Worm (Caenorhabditis elegans) whole organism, late embryonic: ENCODE results near the gene C23G10.7.

Source experiments
- C08G9.2 ChIP-seq: sonication (generic microtip); optimal IDR thresholded peaks from 2 replicates; lab custom pipeline; 2016; ENCODE audit warnings: mild to moderate bottlenecking, missing genetic modification characterization, moderate library complexity, missing compliant biosample characterization
- F13H6.1 ChIP-seq: sonication (generic microtip); optimal IDR thresholded peaks from 2 replicates; lab custom pipeline; 2016; ENCODE audit warnings: missing genetic modification characterization, missing compliant biosample characterization
- K02D7.2 ChIP-seq: sonication (generic microtip); optimal IDR thresholded peaks from 2 replicates; lab custom pipeline; 2017; ENCODE audit warnings: mild to moderate bottlenecking, missing genetic modification characterization, missing compliant biosample characterization
- K09A11.1 ChIP-seq: sonication (generic microtip); optimal IDR thresholded peaks from 2 replicates; lab custom pipeline; 2017; ENCODE audit warnings: antibody characterized with exemption, mild to moderate bottlenecking, missing genetic modification characterization, missing compliant biosample characterization; ENCODE audit not compliant: insufficient read depth
- Y22D7AL.16 ChIP-seq: sonication (generic microtip); optimal IDR thresholded peaks from 2 replicates; lab custom pipeline; 2016; ENCODE audit warnings: missing genetic modification characterization, missing compliant biosample characterization
- ama-1 ChIP-seq: fragments of 150-350 bp; optimal IDR thresholded peaks from 2 replicates; lab custom pipeline; 2014
- ceh-18 ChIP-seq: sonication (generic microtip); optimal IDR thresholded peaks from 2 replicates; lab custom pipeline; 2016; ENCODE audit warnings: missing genetic modification characterization, missing compliant biosample characterization
- ceh-19 ChIP-seq: fragments of 200-800 bp; sonication (Bioruptor generic); optimal IDR thresholded peaks from 2 replicates; lab custom pipeline; 2018; ENCODE audit warnings: mild to moderate bottlenecking, missing genetic modification characterization, missing compliant biosample characterization
- ceh-2 ChIP-seq: sonication (generic microtip); optimal IDR thresholded peaks from 2 replicates; lab custom pipeline; 2016; ENCODE audit warnings: missing genotype, missing genetic modification characterization, missing compliant biosample characterization
- ceh-24 ChIP-seq: sonication (generic microtip); optimal IDR thresholded peaks from 2 replicates; lab custom pipeline; 2016; ENCODE audit warnings: mild to moderate bottlenecking, missing genetic modification characterization, missing compliant biosample characterization
- ceh-31 ChIP-seq: sonication (generic microtip); optimal IDR thresholded peaks from 2 replicates; lab custom pipeline; 2016; ENCODE audit warnings: missing genetic modification characterization, missing compliant biosample characterization
- ceh-34 ChIP-seq: sonication (generic microtip); optimal IDR thresholded peaks from 2 replicates; lab custom pipeline; 2016; ENCODE audit warnings: mild to moderate bottlenecking, missing genetic modification characterization, missing compliant biosample characterization
- ceh-48 ChIP-seq: sonication (generic microtip); optimal IDR thresholded peaks from 2 replicates; lab custom pipeline; 2016; ENCODE audit warnings: missing genetic modification characterization, inconsistent platforms, missing compliant biosample characterization
- ceh-9 ChIP-seq: sonication (generic microtip); optimal IDR thresholded peaks from 2 replicates; lab custom pipeline; 2016; ENCODE audit warnings: mild to moderate bottlenecking, missing genetic modification characterization, inconsistent platforms, missing compliant biosample characterization
- che-1 ChIP-seq: sonication (generic microtip); optimal IDR thresholded peaks from 2 replicates; lab custom pipeline; 2016; ENCODE audit warnings: mild to moderate bottlenecking, missing genetic modification characterization, missing compliant biosample characterization
- dmd-4 ChIP-seq: sonication (generic microtip); optimal IDR thresholded peaks from 2 replicates; lab custom pipeline; 2016; ENCODE audit warnings: borderline replicate concordance, missing genetic modification characterization, missing compliant biosample characterization
- dve-1 ChIP-seq: sonication (generic microtip); optimal IDR thresholded peaks from 2 replicates; lab custom pipeline; 2017; ENCODE audit warnings: antibody characterized with exemption, mild to moderate bottlenecking, missing genetic modification characterization, missing compliant biosample characterization
- elt-4 ChIP-seq: sonication (generic microtip); optimal IDR thresholded peaks from 2 replicates; lab custom pipeline; 2016; ENCODE audit warnings: missing genetic modification characterization, missing compliant biosample characterization
- ets-4 ChIP-seq: sonication (generic microtip); optimal IDR thresholded peaks from 2 replicates; lab custom pipeline; 2016; ENCODE audit warnings: missing genetic modification characterization, missing compliant biosample characterization
- fkh-10 ChIP-seq: fragments of 150-350 bp; optimal IDR thresholded peaks from 2 replicates; lab custom pipeline; 2014; ENCODE audit warnings: missing biosample characterization, missing genetic modification reagents, missing genetic modification characterization
- hlh-30 ChIP-seq: sonication (generic microtip); optimal IDR thresholded peaks from 2 replicates; lab custom pipeline; 2017; ENCODE audit warnings: antibody characterized with exemption, missing genetic modification characterization, missing compliant biosample characterization; ENCODE audit not compliant: insufficient read depth
- hlh-6 ChIP-seq: sonication (generic microtip); optimal IDR thresholded peaks from 2 replicates; lab custom pipeline; 2016; ENCODE audit warnings: missing genotype, missing genetic modification characterization, missing compliant biosample characterization
- hlh-8 ChIP-seq: sonication (generic microtip); optimal IDR thresholded peaks from 2 replicates; lab custom pipeline; 2016; ENCODE audit warnings: missing genotype, missing genetic modification characterization, missing compliant biosample characterization
- lim-6 ChIP-seq: sonication (generic microtip); optimal IDR thresholded peaks from 2 replicates; lab custom pipeline; 2016; ENCODE audit warnings: missing genetic modification characterization, missing compliant biosample characterization
- madf-2 ChIP-seq: sonication (generic microtip); optimal IDR thresholded peaks from 2 replicates; lab custom pipeline; 2017; ENCODE audit warnings: missing genetic modification characterization, missing compliant biosample characterization
- mec-3 ChIP-seq: sonication (generic microtip); optimal IDR thresholded peaks from 2 replicates; lab custom pipeline; 2016; ENCODE audit warnings: borderline replicate concordance, missing genetic modification characterization, missing compliant biosample characterization
- nfya-1 ChIP-seq: sonication (generic microtip); optimal IDR thresholded peaks from 2 replicates; lab custom pipeline; 2017; ENCODE audit warnings: missing genetic modification characterization, mild to moderate bottlenecking, missing compliant biosample characterization, antibody characterized with exemption, moderate library complexity
- nhr-11 ChIP-seq: fragments of 150-350 bp; optimal IDR thresholded peaks from 2 replicates; lab custom pipeline; 2014; ENCODE audit warnings: missing biosample characterization, missing genetic modification characterization
- npax-4 ChIP-seq: sonication (generic microtip); optimal IDR thresholded peaks from 2 replicates; lab custom pipeline; 2016; ENCODE audit warnings: missing genetic modification characterization, missing compliant biosample characterization
- pag-3 ChIP-seq: sonication (generic microtip); optimal IDR thresholded peaks from 2 replicates; lab custom pipeline; 2016; ENCODE audit warnings: missing compliant biosample characterization, missing genetic modification characterization, borderline replicate concordance
- pax-1 ChIP-seq: fragments of 150-350 bp; optimal IDR thresholded peaks from 2 replicates; lab custom pipeline; 2014; ENCODE audit warnings: missing biosample characterization, missing genetic modification characterization
- pha-4 ChIP-seq: fragments of 150-350 bp; optimal IDR thresholded peaks from 2 replicates; lab custom pipeline; 2018; ENCODE audit warnings: missing biosample characterization, missing genetic modification reagents, missing genetic modification characterization
- rnt-1 ChIP-seq: sonication (generic microtip); optimal IDR thresholded peaks from 2 replicates; lab custom pipeline; 2016; ENCODE audit warnings: missing genetic modification characterization, missing compliant biosample characterization
- sdc-2 ChIP-seq: sonication (generic microtip); optimal IDR thresholded peaks from 2 replicates; lab custom pipeline; 2016; ENCODE audit warnings: missing genotype, missing genetic modification characterization, missing compliant biosample characterization
- sox-4 ChIP-seq: sonication (generic microtip); optimal IDR thresholded peaks from 2 replicates; lab custom pipeline; 2017; ENCODE audit warnings: mild to moderate bottlenecking, missing genetic modification characterization, inconsistent platforms, missing compliant biosample characterization
- syd-9 ChIP-seq: sonication (generic microtip); optimal IDR thresholded peaks from 2 replicates; lab custom pipeline; 2016; ENCODE audit warnings: mild to moderate bottlenecking, missing genetic modification characterization, moderate library complexity, missing compliant biosample characterization
- tbx-2 ChIP-seq: sonication (generic microtip); optimal IDR thresholded peaks from 2 replicates; lab custom pipeline; 2016; ENCODE audit warnings: missing genetic modification characterization, missing compliant biosample characterization
- tbx-7 ChIP-seq: sonication (generic microtip); optimal IDR thresholded peaks from 2 replicates; lab custom pipeline; 2016; ENCODE audit warnings: missing genotype, missing genetic modification characterization, missing compliant biosample characterization
- ttx-3 ChIP-seq: sonication (generic microtip); optimal IDR thresholded peaks from 2 replicates; lab custom pipeline; 2016; ENCODE audit warnings: missing genetic modification reagents, missing genetic modification characterization, missing compliant biosample characterization
- unc-3 ChIP-seq, 2 experiments: fragments of 200-800 bp in 1 of 2; sonication (Bioruptor generic) in 1 of 2; sonication (generic microtip) in 1 of 2; conservative IDR thresholded peaks in 1 of 2; optimal IDR thresholded peaks in 1 of 2; 2 replicates each; pipeline versions ENCODE4 v1.3.6 to Lab custom; 2016 to 2022; ENCODE audit warnings: missing compliant biosample characterization in 2 of 2, missing genetic modification characterization in 2 of 2, missing genetic modification reagents in 1 of 2
- unc-42 ChIP-seq: sonication (generic microtip); optimal IDR thresholded peaks from 2 replicates; lab custom pipeline; 2016; ENCODE audit warnings: missing genotype, missing genetic modification characterization, missing compliant biosample characterization

C23G10.7 gene

DNA sequence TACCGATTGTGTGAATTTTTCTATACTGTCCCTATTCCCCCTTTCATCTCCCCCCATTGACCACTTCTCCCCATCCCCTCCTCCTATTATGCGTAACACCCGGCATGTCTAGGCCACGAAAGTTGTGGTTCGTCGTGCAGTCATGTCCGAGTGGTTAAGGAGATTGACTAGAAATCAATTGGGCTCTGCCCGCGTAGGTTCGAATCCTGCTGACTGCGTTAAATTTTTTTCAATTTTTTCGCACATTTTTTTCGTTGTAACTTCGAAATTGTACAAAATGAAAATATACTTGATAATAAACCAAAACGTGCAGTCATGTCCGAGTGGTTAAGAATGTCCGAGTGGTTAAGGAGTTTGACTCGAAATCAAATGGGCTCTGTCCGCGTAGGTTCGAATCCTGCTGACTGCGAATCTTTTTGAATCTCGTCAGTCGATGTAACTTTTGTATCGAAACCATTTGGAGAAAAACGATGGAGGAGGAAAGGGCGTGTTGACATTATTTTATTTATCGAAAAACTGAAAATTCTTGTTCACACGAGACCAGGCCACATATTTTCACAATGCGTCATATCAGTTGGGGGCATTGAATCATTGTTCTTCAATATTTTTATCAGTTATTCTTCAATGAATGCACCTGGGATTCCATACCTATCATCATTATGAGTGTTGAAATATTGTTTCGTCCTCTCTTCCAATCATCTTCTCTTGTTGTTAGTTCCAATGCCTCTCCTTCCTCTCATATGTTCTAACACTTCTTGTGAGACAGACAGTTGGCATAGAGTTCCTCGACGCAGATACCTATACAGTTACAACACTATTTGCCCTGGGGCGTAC, 39.4 kb downstream of the C23G10.7 start, which contains the start of gene nfm-1 (continued):
- TF ChIP-seq K02D7.2 (tag; lab: Kevin White, UChicago) (peak; percentile 65), ceh-24 (peak; percentile 32), ama-1 (lab: Kevin White, UChicago) (no peak), fkh-10 (GFP tag; lab: Kevin White, UChicago) (no peak), syd-9 (peak; percentile 48), che-1 (peak; percentile 82), ceh-34 (peak; percentile 19), nhr-11 (tag; lab: Kevin White, UChicago) (no peak), pha-4 (tag; lab: Kevin White, UChicago) (no peak), nfya-1 (tag; lab: Kevin White, UChicago) (peak; percentile 63), unc-42 (tag; lab: Kevin White, UChicago) (peak; percentile 25), ceh-48 (peak; percentile 77), ceh-18 (tag; lab: Kevin White, UChicago) (no peak), dmd-4 (peak; percentile 21), rnt-1 (tag; lab: Kevin White, UChicago) (peak; percentile 47), madf-2 (tag; lab: Kevin White, UChicago) (peak; percentile 81), ceh-2 (tag; lab: Kevin White, UChicago) (peak; percentile 25), F13H6.1 (tag; lab: Kevin White, UChicago) (peak; percentile 7), ceh-31 (tag; lab: Kevin White, UChicago) (peak; percentile 41), Y22D7AL.16 (peak; percentile 66), hlh-6 (tag; lab: Kevin White, UChicago) (peak; percentile 26), unc-3 (GFP tag; conservative IDR thresholded peaks at IDR 0.05; lab: Robert Waterston, UW) (peak; percentile 84), unc-3 (tag; optimal IDR thresholded peaks at IDR 0.05; lab: Kevin White, UChicago) (peak; percentile 83), sdc-2 (peak; percentile 19), pag-3 (tag; lab: Kevin White, UChicago) (no peak), hlh-8 (tag; lab: Kevin White, UChicago) (no peak), dve-1 (tag; lab: Kevin White, UChicago) (peak; percentile 64), elt-4 (tag; lab: Kevin White, UChicago) (no peak), ets-4 (no peak), pax-1 (tag; lab: Kevin White, UChicago) (no peak), K09A11.1 (peak; percentile 82), tbx-2 (tag; lab: Kevin White, UChicago) (peak; percentile 58), ceh-19 (GFP tag; lab: Kevin White, UChicago) (peak; percentile 87), ttx-3 (tag; lab: Kevin White, UChicago) (peak; percentile 79), sox-4 (tag; lab: Kevin White, UChicago) (peak; percentile 86), ceh-9 (tag; lab: Kevin White, UChicago) (peak; percentile 73), tbx-7 (tag; lab: Kevin White, UChicago) (no peak), lim-6 (tag; lab: Kevin White, UChicago) (no peak), hlh-30 (no peak), npax-4 (peak; percentile 69), C08G9.2 (tag; lab: Kevin White, UChicago) (peak; percentile 37)

DNA sequence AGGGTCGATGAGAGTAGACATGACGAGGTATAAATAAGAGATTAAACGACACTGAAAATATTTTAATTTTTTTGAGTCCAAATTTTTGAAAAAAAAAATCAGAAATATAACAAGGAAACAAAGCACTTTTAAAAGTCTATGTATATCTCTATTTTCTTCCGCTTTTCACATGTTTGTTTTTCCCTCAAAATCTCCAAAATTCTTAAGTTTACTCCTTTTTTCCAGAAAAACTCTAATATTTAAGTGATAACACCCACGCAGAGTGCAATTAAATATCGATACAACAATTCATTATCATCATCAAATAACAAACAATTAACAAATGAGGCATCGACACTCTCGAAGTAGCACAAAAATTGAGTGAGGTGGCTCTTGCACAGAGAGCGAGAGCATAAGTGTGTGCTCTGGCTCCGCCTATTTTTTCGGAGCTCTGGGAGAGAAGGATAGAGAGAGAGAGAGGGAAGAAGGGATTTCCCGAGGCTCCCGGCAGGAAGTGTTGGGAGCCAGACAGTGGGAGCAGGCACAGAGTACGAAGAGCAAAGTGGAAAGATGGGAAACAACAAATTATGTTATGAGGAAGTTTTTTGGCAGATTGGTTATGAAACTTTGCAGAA, 40.4 kb downstream of the C23G10.7 start, which contains the start of gene anmt-2:
Gene anmt-2 (minus strand): TSS at position 51 of the 614 bp plus-strand sequence.
- TF ChIP-seq mec-3 (tag; lab: Kevin White, UChicago) (no peak), ceh-18 (tag; lab: Kevin White, UChicago) (peak; percentile 62)
